Worm (Caenorhabditis elegans) whole organism, L4 larva: ENCODE data around the gene mrpl-18.

Experiments
- egl-27 ChIP-seq: sonication (generic microtip); optimal IDR thresholded peaks from 3 replicates; lab custom pipeline; 2017; ENCODE audit warnings: missing biosample characterization, missing genetic modification reagents, missing genetic modification characterization
- zip-2 ChIP-seq: fragments of 150-350 bp; optimal IDR thresholded peaks from 2 replicates; lab custom pipeline; 2014; ENCODE audit warnings: missing biosample characterization, missing genetic modification characterization

DNA sequence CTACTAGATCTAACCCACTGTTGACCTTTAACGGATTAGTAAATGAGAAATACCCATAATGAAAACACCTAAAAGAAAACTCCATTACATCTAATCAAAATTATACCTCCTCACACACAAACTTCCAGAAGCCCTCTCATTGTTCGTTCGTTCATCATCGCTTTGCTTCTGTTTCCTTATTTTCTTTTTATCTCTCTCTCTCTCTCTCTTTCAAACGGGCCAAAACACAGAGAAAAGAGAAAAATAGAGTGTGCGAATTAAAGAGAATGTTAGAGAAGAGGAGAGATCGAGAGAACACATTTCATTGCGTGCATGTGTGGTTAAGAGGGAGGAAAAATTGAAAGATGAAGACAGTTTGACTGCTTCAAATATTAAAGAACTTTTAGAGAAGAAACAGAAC is 20.5 kb upstream of the mrpl-18 start:
- TF ChIP-seq egl-27 (no peak), zip-2 (tag; lab: Kevin White, UChicago) (no peak)
